Fruit fly (Drosophila melanogaster): Measurements from ENCODE around the gene CG32365.

The CG32365 gene

DNA sequence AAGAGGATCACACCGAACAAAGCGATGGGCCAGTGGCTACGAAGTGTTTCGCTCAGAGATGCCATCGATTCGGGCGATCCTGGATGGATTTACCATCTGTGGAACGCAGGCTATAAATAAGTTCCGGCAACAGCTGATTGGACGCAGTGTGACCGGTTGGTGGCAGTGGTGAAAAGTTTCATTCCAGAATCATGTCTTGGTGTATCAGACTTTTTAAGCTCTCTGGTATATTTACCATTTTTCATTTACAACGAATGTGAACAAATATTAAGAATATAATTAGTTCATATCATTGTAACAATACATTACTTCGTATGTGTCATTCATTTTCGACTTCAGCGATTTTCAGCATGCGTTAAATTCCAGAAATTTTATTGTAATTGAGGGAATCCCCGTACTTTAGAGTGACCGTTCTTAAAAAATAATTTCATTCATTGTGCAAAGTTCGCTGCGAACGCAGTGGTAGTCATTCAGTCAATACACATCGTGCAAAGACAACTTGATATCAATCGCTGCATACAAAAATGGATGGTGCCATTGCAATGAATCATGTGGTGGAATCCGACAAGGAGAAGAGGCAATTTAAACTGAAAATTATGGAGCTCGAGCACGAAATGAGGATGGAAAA, 46.2 kb downstream of the CG32365 start, which contains the start of gene Tmem43:
Gene Tmem43 (minus strand): TSS at position 152 of the 628 bp plus-strand sequence.
- peak; percentile 24 for TF ChIP-seq CG12659 (GFP tag; optimal IDR thresholded peaks at IDR 0.05)
- no peak for TF ChIP-seq zfh2 (GFP tag; optimal IDR thresholded peaks at IDR 0.05)
- peak; percentile 26 for TF ChIP-seq CoRest (tag; optimal IDR thresholded peaks at IDR 0.05)
- peak; percentile 79 for TF ChIP-seq gfzf (GFP tag; optimal IDR thresholded peaks at IDR 0.05)
- peak; percentile 13 for TF ChIP-seq CG17186 (GFP tag; optimal IDR thresholded peaks at IDR 0.05)
- peak; percentile 81 for TF ChIP-seq Med (GFP tag)
- peak; percentile 41 for TF ChIP-seq CG1603 (tag; optimal IDR thresholded peaks at IDR 0.05)
- peak; percentile 31; the same call in 1 of the 2 replicates for TF ChIP-seq hbn (GFP tag; IDR thresholded peaks at IDR 0.05; ENCODE audit: partially characterized antibody)
- TF ChIP-seq phol (tag; optimal IDR thresholded peaks at IDR 0.05), result peak; percentile 9
- no peak for TF ChIP-seq CG17328 (GFP tag; IDR thresholded peaks at IDR 0.05)
- no peak for TF ChIP-seq kni (GFP tag; optimal IDR thresholded peaks at IDR 0.05)
- TF ChIP-seq MBD-R2 (GFP tag; IDR thresholded peaks at IDR 0.05), result peak; percentile 90
- TF ChIP-seq eyg (GFP tag; optimal IDR thresholded peaks at IDR 0.05), result no peak
- TF ChIP-seq CG1024 (GFP tag; IDR thresholded peaks at IDR 0.05), result no peak
- TF ChIP-seq CG5180 (GFP tag; optimal IDR thresholded peaks at IDR 0.05), result no peak
- peak; percentile 33; the same call in 1 of the 2 replicates for TF ChIP-seq CG13287 (GFP tag; IDR thresholded peaks at IDR 0.05; ENCODE audit: partially characterized antibody)
- peak; percentile 33 for TF ChIP-seq CG12769 (tag; optimal IDR thresholded peaks at IDR 0.05)
- TF ChIP-seq Opbp (GFP tag; IDR thresholded peaks at IDR 0.05; ENCODE audit: partially characterized antibody), result 0 out of 3 replicates have a peak, but pooled peaks have one; percentile 30
- peak; percentile 54 for TF ChIP-seq stwl (tag; optimal IDR thresholded peaks at IDR 0.05)
- TF ChIP-seq pzg (GFP tag; optimal IDR thresholded peaks at IDR 0.05), result peak; percentile 76
- TF ChIP-seq nerfin-1 (tag; optimal IDR thresholded peaks at IDR 0.05), result no peak
- peak; percentile 63 for TF ChIP-seq CG15514 (GFP tag; optimal IDR thresholded peaks at IDR 0.05)
- TF ChIP-seq HHEX (GFP tag; optimal IDR thresholded peaks at IDR 0.05), result no peak
- TF ChIP-seq chinmo (GFP tag; IDR thresholded peaks at IDR 0.05; ENCODE audit: partially characterized antibody), result no peak
- TF ChIP-seq CG8281 (tag; optimal IDR thresholded peaks at IDR 0.05), result peak; percentile 95
- TF ChIP-seq row (GFP tag; IDR thresholded peaks at IDR 0.05), result peak; percentile 30; the same call in 2 of the 3 replicates
- peak; percentile 40; the same call in 1 of the 2 replicates for TF ChIP-seq unc-4 (GFP tag; IDR thresholded peaks at IDR 0.05; ENCODE audit: partially characterized antibody)
- TF ChIP-seq Lhr (GFP tag; optimal IDR thresholded peaks at IDR 0.05), result peak; percentile 35
- peak; percentile 63 for TF ChIP-seq Myb (GFP tag; optimal IDR thresholded peaks at IDR 0.05)
- peak; percentile 21 for TF ChIP-seq BEAF-32 (GFP tag; optimal IDR thresholded peaks at IDR 0.05)
- peak; percentile 77 for TF ChIP-seq sens (GFP tag)
- TF ChIP-seq MESR4 (GFP tag; optimal IDR thresholded peaks at IDR 0.05), result peak; percentile 65
- peak; percentile 40 for TF ChIP-seq Dp (GFP tag; optimal IDR thresholded peaks at IDR 0.05)
- peak; percentile 63 for TF ChIP-seq CG8290 (GFP tag; optimal IDR thresholded peaks at IDR 0.05)
- peak in 1 of 2 experiments; percentile 24 for TF ChIP-seq CG8290 (tag; optimal IDR thresholded peaks at IDR 0.05)
- TF ChIP-seq MTF-1 (GFP tag; optimal IDR thresholded peaks at IDR 0.05; ENCODE audit: borderline replicate concordance), result no peak
- TF ChIP-seq E2f2 (GFP tag; IDR thresholded peaks at IDR 0.05), result peak; percentile 26; the same call in 1 of the 2 replicates
- peak; percentile 53 for TF ChIP-seq Sin3A (optimal IDR thresholded peaks at IDR 0.05)
- TF ChIP-seq da (GFP tag; optimal IDR thresholded peaks at IDR 0.05), result no peak
- TF ChIP-seq CG34224 (GFP tag; IDR thresholded peaks at IDR 0.05; ENCODE audit: partially characterized antibody), result no peak
- TF ChIP-seq dm (GFP tag; optimal IDR thresholded peaks at IDR 0.05), result no peak
- TF ChIP-seq Ets97D (GFP tag; optimal IDR thresholded peaks at IDR 0.05), result peak; percentile 41
- peak; percentile 14; the same call in 1 of the 4 replicates for TF ChIP-seq Dll (GFP tag; IDR thresholded peaks at IDR 0.05; ENCODE audit: partially characterized antibody)
- TF ChIP-seq sima (GFP tag; optimal IDR thresholded peaks at IDR 0.05), result no peak
- TF ChIP-seq CG9797 (GFP tag; optimal IDR thresholded peaks at IDR 0.05), result peak; percentile 49
- TF ChIP-seq knrl (GFP tag; IDR thresholded peaks at IDR 0.05; ENCODE audit: partially characterized antibody), result 0 out of 3 replicates have a peak, but pooled peaks have one; percentile 16
- no peak for TF ChIP-seq CG43689 (GFP tag; IDR thresholded peaks at IDR 0.05)

Data from whole organism, embryonic.